Fruit fly (Drosophila melanogaster): ENCODE results near the gene CG14301.

CG14301 gene

DNA sequence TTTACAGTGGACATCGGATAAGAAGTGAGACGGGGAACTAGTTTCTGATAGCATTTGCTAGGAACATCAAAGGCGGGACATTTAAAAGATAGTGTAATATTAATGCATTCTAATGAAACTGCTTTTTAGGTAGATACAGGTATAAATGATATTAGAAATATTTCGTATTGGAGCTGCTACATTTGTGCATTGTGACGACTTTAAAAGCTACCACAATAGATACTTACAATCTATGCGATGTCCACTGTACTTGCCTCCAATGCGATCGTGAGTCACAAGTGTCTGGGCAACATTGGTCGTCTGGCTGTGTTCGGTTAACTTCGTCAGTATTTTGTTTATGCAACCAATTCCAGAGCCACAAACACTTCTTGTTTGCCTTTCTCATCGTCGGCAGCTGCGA is 28.6 kb upstream of the CG14301 start (continued):
- TF ChIP-seq BtbVII (GFP tag; optimal IDR thresholded peaks at IDR 0.05) (peak; percentile 33), NfI (GFP tag; optimal IDR thresholded peaks at IDR 0.05) (peak; percentile 0), CG15011 (GFP tag; optimal IDR thresholded peaks at IDR 0.05) (no peak), cg (GFP tag; optimal IDR thresholded peaks at IDR 0.05) (no peak), CG13775 (GFP tag; optimal IDR thresholded peaks at IDR 0.05) (no peak), Kr (GFP tag; optimal IDR thresholded peaks at IDR 0.05) (no peak), Meics (GFP tag; optimal IDR thresholded peaks at IDR 0.05) (peak; percentile 42), slbo (GFP tag; IDR thresholded peaks at IDR 0.05) (peak; percentile 48), CG32772 (GFP tag; IDR thresholded peaks at IDR 0.05) (no peak), Jarid2 (GFP tag; optimal IDR thresholded peaks at IDR 0.05) (no peak), CG2129 (GFP tag; IDR thresholded peaks at IDR 0.05; ENCODE audit: partially characterized antibody) (no peak), Fer1 (GFP tag; optimal IDR thresholded peaks at IDR 0.05) (peak; percentile 46), CG18599 (GFP tag; optimal IDR thresholded peaks at IDR 0.05) (no peak), Sin3A (optimal IDR thresholded peaks at IDR 0.05) (no peak)

dm6 chr3R:18669152-18669551 is 27.9 kb upstream of the CG14301 start, which contains the start of gene CG7702:
CG7702 (plus strand) TSS chr3R:18669390.
- TF ChIP-seq CG42726 (GFP tag; IDR thresholded peaks at IDR 0.05; ENCODE audit: partially characterized antibody) (no peak), fd96Cb (tag; optimal IDR thresholded peaks at IDR 0.05) (no peak), Mad (GFP tag; optimal IDR thresholded peaks at IDR 0.05) (no peak), bbx (GFP tag; IDR thresholded peaks at IDR 0.05; ENCODE audit: partially characterized antibody) (peak; percentile 37; the same call in 1 of the 2 replicates), CG7556 (GFP tag; optimal IDR thresholded peaks at IDR 0.05) (no peak), tna (GFP tag; IDR thresholded peaks at IDR 0.05; ENCODE audit: partially characterized antibody) (0 out of 2 replicates have a peak, but pooled peaks have one; percentile 24), CG2199 (GFP tag; IDR thresholded peaks at IDR 0.05) (no peak), Fer1 (GFP tag; optimal IDR thresholded peaks at IDR 0.05) (no peak), Med (GFP tag) (peak; percentile 71), ato (GFP tag; IDR thresholded peaks at IDR 0.05; ENCODE audit: partially characterized antibody) (peak; percentile 36; the same call in 1 of the 2 replicates), Blimp-1 (GFP tag; optimal IDR thresholded peaks at IDR 0.05) (peak; percentile 31), kni (GFP tag; optimal IDR thresholded peaks at IDR 0.05) (peak; percentile 62), Rx (GFP tag; IDR thresholded peaks at IDR 0.05) (no peak), ranshi (GFP tag; IDR thresholded peaks at IDR 0.05) (no peak), CG9932 (GFP tag; IDR thresholded peaks at IDR 0.05) (no peak), Deaf1 (tag; optimal IDR thresholded peaks at IDR 0.05) (peak; percentile 29), CG6175 (GFP tag; IDR thresholded peaks at IDR 0.05) (peak; percentile 56; the same call in 1 of the 3 replicates), shn (GFP tag; optimal IDR thresholded peaks at IDR 0.05) (no peak), CG8388 (GFP tag; optimal IDR thresholded peaks at IDR 0.05) (peak; percentile 42), Oli (tag; optimal IDR thresholded peaks at IDR 0.05) (no peak), z (GFP tag; IDR thresholded peaks at IDR 0.05) (0 out of 3 replicates have a peak, but pooled peaks have one; percentile 26), sqz (GFP tag; optimal IDR thresholded peaks at IDR 0.05) (peak; percentile 57), CG12769 (tag; optimal IDR thresholded peaks at IDR 0.05) (peak; percentile 56), dan (GFP tag; IDR thresholded peaks at IDR 0.05) (no peak), CG31441 (GFP tag; IDR thresholded peaks at IDR 0.05) (no peak), grau (tag; optimal IDR thresholded peaks at IDR 0.05) (peak; percentile 38), chm (GFP tag; IDR thresholded peaks at IDR 0.05) (0 out of 2 replicates have a peak, but pooled peaks have one; percentile 32)
